Fruit fly (Drosophila melanogaster): ENCODE data around the gene CheB93b.

- no peak for TF ChIP-seq CG8159 (tag; optimal IDR thresholded peaks at IDR 0.05)
- TF ChIP-seq fd96Ca (GFP tag; IDR thresholded peaks at IDR 0.05): no peak
- TF ChIP-seq rn (GFP tag; IDR thresholded peaks at IDR 0.05): no peak
Observed at dm6 chr3R:21388564-21388963, 20.4 kb upstream of the CheB93b start, which contains the start of gene bap.
